Fruit fly (Drosophila melanogaster): Measurements from ENCODE around the gene Muted.

dm6 chr3R:22328665-22329350 lies 33.6 kb upstream of the Muted start, which contains the start of gene CG7080:
- TF ChIP-seq usp (GFP tag; optimal IDR thresholded peaks at IDR 0.05), result no peak
- no peak for TF ChIP-seq psq (GFP tag; optimal IDR thresholded peaks at IDR 0.05)
- TF ChIP-seq Rel (GFP tag; optimal IDR thresholded peaks at IDR 0.05), result no peak
- no peak for TF ChIP-seq Rel (tag; optimal IDR thresholded peaks at IDR 0.05)
- TF ChIP-seq dmrt93B (GFP tag; optimal IDR thresholded peaks at IDR 0.05), result no peak
- no peak for TF ChIP-seq woc (GFP tag; optimal IDR thresholded peaks at IDR 0.05)
- TF ChIP-seq CG32264 (GFP tag; optimal IDR thresholded peaks at IDR 0.05), result no peak
- TF ChIP-seq h (GFP tag; optimal IDR thresholded peaks at IDR 0.05), result peak; percentile 1
- no peak for TF ChIP-seq dsf (GFP tag; optimal IDR thresholded peaks at IDR 0.05; ENCODE audit: borderline replicate concordance)
- TF ChIP-seq Sp1 (GFP tag; optimal IDR thresholded peaks at IDR 0.05), result no peak
